Worm (Caenorhabditis elegans): ENCODE measurements around the gene T25F10.4.

DNA sequence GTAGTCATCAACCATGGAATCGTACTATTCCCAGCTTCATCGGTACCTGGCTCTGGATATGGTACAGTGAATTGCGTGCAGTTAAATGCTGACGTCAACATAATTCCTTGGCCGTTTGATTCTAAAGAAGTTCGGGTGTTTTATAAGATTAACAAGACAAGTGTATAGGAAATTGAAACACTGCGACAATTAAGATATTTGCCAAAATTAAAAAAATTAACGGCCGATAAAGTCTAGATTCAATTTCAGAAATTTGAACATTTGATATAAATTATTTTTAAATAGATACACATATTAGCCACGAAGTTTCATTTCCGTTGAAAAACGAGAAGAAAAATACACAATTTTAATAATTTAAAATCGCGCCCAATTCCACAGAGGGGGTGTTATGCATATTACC is 44.1 kb upstream of the T25F10.4 start, which contains the start of gene dmsr-12:
- no peak for TF ChIP-seq Y56A3A.18 (GFP tag; IDR thresholded peaks at IDR 0.05)
- TF ChIP-seq nfya-1 (tag; optimal IDR thresholded peaks at IDR 0.05; ENCODE audit: borderline replicate concordance, insufficient read depth), result no peak
- no peak for TF ChIP-seq egl-44 (GFP tag; IDR thresholded peaks at IDR 0.05)
- TF ChIP-seq madf-6 (GFP tag; IDR thresholded peaks at IDR 0.05), result no peak
- TF ChIP-seq zim-3 (tag; optimal IDR thresholded peaks at IDR 0.05), result no peak
- no peak for TF ChIP-seq attf-5 (GFP tag; optimal IDR thresholded peaks at IDR 0.05)
- no peak for TF ChIP-seq F39B2.1 (GFP tag; IDR thresholded peaks at IDR 0.05)
- no peak for TF ChIP-seq hlh-12 (tag; optimal IDR thresholded peaks at IDR 0.05)
- TF ChIP-seq unc-62 (GFP tag; optimal IDR thresholded peaks at IDR 0.05), result no peak
- no peak for TF ChIP-seq ama-1 (optimal IDR thresholded peaks at IDR 0.05)
- no peak for TF ChIP-seq ama-1 (GFP tag; optimal IDR thresholded peaks at IDR 0.05)
- no peak for TF ChIP-seq nhr-90 (tag; optimal IDR thresholded peaks at IDR 0.05)
- TF ChIP-seq aptf-2 (GFP tag; conservative IDR thresholded peaks at IDR 0.05), result no peak
- no peak for TF ChIP-seq lin-40 (tag; optimal IDR thresholded peaks at IDR 0.05)
- TF ChIP-seq F37B4.10 (GFP tag; IDR thresholded peaks at IDR 0.05), result no peak
